Fruit fly (Drosophila melanogaster) Kc167 (cell line): ENCODE measurements around the gene CG33332.

Source experiments
- Myc ChIP-seq: fragments of >200 bp; optimal IDR thresholded peaks from 2 replicates; lab custom pipeline; 2017; ENCODE audit warnings: missing external identifiers
- Sin3A ChIP-seq: fragments of >200 bp; optimal IDR thresholded peaks from 2 replicates; lab custom pipeline; 2018; ENCODE audit warnings: missing external identifiers
- h ChIP-seq: fragments of >200 bp; optimal IDR thresholded peaks from 3 replicates; lab custom pipeline; 2018; ENCODE audit warnings: missing external identifiers
- insv ChIP-seq: fragments of >200 bp; optimal IDR thresholded peaks from 3 replicates; lab custom pipeline; 2018; ENCODE audit warnings: missing external identifiers
- psq ChIP-seq: fragments of >200 bp; optimal IDR thresholded peaks from 2 replicates; lab custom pipeline; 2017; ENCODE audit warnings: missing external identifiers
- ttk ChIP-seq: sonication (Bioruptor generic); optimal IDR thresholded peaks from 2 replicates; lab custom pipeline; 2017; ENCODE audit warnings: missing external identifiers

CG33332 gene

dm6 chr3R:14879207-14879863 is 6.9 kb upstream of the CG33332 start, which contains the start of gene CG3631:
TSS of gene CG3631 (plus strand) at chr3R:14879457.
- TF ChIP-seq Myc (lab: Kevin White, UChicago) (no peak), insv (lab: Kevin White, UChicago) (no peak), ttk (lab: Kevin White, UChicago) (no peak), psq (lab: Kevin White, UChicago) (no peak), Sin3A (lab: Kevin White, UChicago) (no peak), h (lab: Kevin White, UChicago) (no peak)

DNA sequence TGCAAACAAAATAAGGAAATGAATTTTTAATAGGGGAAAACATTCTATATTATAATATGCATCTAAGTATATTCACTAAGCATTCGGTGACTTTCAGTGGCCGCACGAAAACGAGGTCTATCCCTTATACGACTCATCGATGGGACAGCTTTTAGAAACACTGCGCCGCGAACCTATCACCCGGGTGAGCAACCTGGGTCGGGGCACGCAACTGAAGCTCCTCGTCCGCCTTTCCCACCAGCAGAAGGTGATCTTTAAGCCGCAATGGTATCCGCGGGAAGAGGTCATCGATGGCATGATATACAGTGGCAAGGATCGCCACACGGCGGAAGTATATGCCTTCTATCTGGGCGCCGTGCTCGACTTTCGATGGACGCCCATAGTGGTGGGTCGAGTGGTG is 5.4 kb upstream of the CG33332 start:
- TF ChIP-seq h (lab: Kevin White, UChicago) (no peak), Myc (lab: Kevin White, UChicago) (no peak), ttk (lab: Kevin White, UChicago) (no peak), psq (lab: Kevin White, UChicago) (no peak), insv (lab: Kevin White, UChicago) (no peak), Sin3A (lab: Kevin White, UChicago) (no peak)

DNA sequence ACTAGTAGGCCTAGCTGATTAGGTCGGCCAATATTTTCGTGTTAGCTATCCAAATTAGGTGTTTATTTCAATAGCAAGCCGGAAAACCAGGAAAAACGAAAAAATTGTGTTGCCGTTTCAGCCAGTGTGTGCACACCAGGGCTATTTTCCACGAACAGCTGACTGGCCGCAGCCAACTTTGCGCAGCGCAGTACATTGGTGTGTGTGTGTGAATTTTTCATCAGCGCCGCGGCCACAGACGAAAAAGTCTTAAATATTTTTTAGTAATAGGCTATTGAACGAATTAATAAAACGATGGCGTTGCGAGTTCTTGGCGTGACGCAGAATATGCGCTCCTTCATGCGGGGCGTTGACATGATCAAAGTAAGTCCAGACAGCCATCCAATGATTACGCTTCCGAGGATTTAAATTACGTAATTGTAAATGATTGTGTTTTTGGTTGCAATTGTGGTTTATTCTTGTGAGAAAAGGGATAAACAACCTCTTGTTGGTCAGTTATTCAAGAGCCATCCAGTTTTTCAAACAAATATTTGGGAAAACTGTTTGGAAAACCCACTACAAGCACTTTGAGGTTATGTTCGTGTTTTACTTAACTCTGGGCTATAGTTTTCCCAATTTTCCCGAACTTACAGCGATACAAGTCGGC is 3.9 kb downstream of the CG33332 start, which contains the start of the genes CycC and UQCR-C1:
Gene CycC (minus strand): TSS at position 142 of the 646 bp plus-strand sequence.
Gene UQCR-C1 (plus strand): TSS at position 168 of the 646 bp plus-strand sequence.
- TF ChIP-seq Myc (lab: Kevin White, UChicago) (no peak), Sin3A (lab: Kevin White, UChicago) (no peak), psq (lab: Kevin White, UChicago) (no peak), insv (lab: Kevin White, UChicago) (no peak), ttk (lab: Kevin White, UChicago) (no peak), h (lab: Kevin White, UChicago) (no peak)

DNA sequence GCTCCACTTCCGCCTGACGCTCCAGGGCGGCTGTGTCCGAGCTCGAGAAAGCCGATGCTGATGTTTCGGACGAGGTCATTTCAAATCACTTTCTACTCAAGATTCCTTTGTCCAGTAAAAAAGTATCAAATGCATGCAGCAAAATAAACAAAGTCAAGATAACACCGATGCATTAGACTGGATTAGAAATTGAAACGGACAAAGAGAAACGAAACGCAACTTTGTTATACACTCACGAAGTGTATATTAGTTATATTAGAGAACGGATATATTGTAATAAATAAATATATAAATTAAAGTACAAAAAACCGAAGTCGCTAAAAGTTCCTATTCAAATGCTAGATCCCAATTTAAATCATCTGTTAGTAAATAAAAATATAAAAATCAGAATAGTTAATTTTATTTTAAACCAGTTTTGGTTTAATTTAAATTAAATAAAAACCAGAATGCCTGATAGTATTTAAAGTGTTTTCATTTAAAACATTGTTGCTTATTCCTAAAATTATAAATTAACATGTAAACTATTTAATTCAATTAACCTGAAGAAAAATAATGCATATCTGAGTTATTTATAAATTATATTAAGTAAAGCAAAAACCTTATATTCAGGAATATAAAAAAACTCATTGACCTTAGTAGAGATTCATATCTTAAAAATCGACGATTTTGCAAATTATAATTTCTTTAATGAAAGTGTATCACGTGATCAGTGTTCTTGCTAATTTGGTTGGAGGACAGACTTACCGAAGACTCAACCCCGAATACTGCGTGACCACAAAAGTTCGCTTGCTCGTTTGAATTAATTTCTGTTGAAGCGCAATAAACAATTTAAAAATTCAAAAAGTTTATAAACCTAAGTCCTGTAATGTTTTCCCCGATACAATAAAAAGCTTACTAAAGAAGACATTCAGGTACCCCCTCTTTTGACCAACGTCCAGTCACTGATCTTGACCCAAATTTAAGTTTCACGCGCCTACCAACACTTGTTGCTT is 7.8 kb downstream of the CG33332 start, which contains the start of gene Dph2:
Gene Dph2 (minus strand): TSS at position 164 of the 992 bp plus-strand sequence.
- TF ChIP-seq h (lab: Kevin White, UChicago) (no peak), ttk (lab: Kevin White, UChicago) (no peak), insv (lab: Kevin White, UChicago) (no peak), Sin3A (lab: Kevin White, UChicago) (no peak), Myc (lab: Kevin White, UChicago) (no peak), psq (lab: Kevin White, UChicago) (no peak)

dm6 chr3R:14894783-14894883 is 8.4 kb downstream of the CG33332 start, which contains the start of gene CG14860:
TSS of gene CG14860 (plus strand) at chr3R:14894784.
- TF ChIP-seq Myc (lab: Kevin White, UChicago) (no peak), h (lab: Kevin White, UChicago) (no peak), ttk (lab: Kevin White, UChicago) (no peak), Sin3A (lab: Kevin White, UChicago) (no peak), insv (lab: Kevin White, UChicago) (no peak), psq (lab: Kevin White, UChicago) (no peak)

DNA sequence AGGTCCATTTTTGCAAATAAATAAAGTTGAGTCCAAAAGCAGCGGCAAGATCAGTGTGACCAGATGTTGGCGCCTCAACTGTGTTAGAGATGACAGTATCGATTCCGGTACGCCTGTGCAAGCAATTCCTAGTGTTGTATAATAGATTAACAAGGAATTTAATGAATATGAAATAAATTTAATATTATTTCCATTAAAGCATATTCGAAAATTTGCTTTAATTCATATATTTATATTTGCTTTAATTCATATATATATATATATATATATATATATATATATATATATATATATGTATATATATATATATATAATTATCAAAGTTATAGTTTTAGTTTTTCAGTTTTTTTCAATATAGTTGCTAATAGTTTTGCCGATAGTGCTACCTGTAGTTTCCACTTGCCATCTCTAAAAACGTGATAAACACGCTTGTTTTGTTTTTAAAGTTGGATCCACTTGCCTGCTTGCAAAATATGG is 12.1 kb downstream of the CG33332 start, which contains the start of the genes Nup93-2 and CG3817:
Gene Nup93-2 (minus strand): TSS at position 93 of the 477 bp plus-strand sequence.
Gene CG3817 (plus strand): TSS at position 460 of the 477 bp plus-strand sequence.
- TF ChIP-seq insv (lab: Kevin White, UChicago) (no peak), h (lab: Kevin White, UChicago) (no peak), Myc (lab: Kevin White, UChicago) (no peak), psq (lab: Kevin White, UChicago) (no peak), ttk (lab: Kevin White, UChicago) (no peak), Sin3A (lab: Kevin White, UChicago) (no peak)

DNA sequence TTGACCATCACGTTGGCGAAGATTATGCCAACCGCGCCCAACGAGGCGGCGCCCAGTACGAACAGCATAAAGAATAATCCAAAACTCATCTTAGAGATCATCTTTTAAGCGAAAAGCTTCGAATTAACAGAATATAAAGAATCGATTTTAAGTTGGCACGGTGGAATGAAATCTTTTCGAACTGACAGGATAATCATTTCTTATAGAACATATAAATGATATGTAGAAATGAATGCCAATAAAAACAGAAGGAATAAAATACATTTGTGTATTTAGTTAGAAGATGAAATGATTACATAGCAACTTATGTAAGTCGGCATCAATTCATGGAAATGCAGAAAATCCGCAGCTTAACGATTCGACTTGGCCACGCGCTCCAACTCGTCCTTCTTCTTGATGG is 13.9 kb downstream of the CG33332 start, which contains the start of gene VhaPPA1-2:
Gene VhaPPA1-2 (minus strand): TSS at position 101 of the 400 bp plus-strand sequence.
- TF ChIP-seq ttk (lab: Kevin White, UChicago) (no peak), h (lab: Kevin White, UChicago) (no peak), Myc (lab: Kevin White, UChicago) (no peak), Sin3A (lab: Kevin White, UChicago) (no peak), insv (lab: Kevin White, UChicago) (no peak), psq (lab: Kevin White, UChicago) (no peak)

- TF ChIP-seq Myc (lab: Kevin White, UChicago) (no peak), insv (lab: Kevin White, UChicago) (no peak), Sin3A (lab: Kevin White, UChicago) (no peak), psq (lab: Kevin White, UChicago) (no peak), h (lab: Kevin White, UChicago) (no peak), ttk (lab: Kevin White, UChicago) (no peak)
Measured at dm6 chr3R:14901408-14902352, 15.4 kb downstream of the CG33332 start, which contains the start of gene RpS5b. TSS of gene RpS5b (minus strand) at chr3R:14901563.

DNA sequence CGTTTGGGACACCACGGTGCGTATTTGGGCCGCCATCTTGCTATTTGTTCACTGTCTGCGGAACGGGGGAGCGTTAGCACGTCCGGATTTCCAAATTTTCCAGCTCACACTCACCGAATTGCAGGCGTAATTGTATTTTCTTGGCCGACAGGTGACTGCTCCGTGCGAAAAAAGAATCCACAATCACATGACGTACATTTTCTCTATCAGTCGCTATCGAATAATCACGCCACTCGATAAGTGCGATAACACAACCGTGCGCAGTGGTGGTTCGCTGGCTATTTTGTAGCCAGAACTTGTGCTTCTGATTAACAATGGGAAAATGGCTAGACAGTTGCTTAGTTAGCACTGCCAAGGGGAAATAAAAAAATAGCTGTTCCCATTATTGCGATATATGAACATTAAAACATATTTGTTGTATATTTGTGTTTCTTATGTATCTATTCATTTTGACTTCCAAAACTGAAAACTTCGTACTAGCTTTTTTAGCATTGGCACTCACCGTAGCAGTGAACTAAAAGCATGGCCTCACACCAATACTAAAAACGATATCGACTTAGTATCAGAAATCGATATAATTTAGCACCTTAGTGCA is 17.7 kb downstream of the CG33332 start, which contains the start of gene VhaPPA1-1:
Gene VhaPPA1-1 (minus strand): TSS at position 225 of the 595 bp plus-strand sequence.
- TF ChIP-seq ttk (lab: Kevin White, UChicago) = no peak
- no peak for TF ChIP-seq insv (lab: Kevin White, UChicago)
- no peak for TF ChIP-seq h (lab: Kevin White, UChicago)
- TF ChIP-seq psq (lab: Kevin White, UChicago) = peak; percentile 92
